Fruit fly (Drosophila melanogaster): ENCODE measurements around the gene bond.

Gene bond

dm6 chr3R:22589311-22589710, 38.8 kb downstream of the bond start (continued):
- TF ChIP-seq CG4404 (GFP tag; IDR thresholded peaks at IDR 0.05) (no peak), Atf-2 (GFP tag; optimal IDR thresholded peaks at IDR 0.05) (no peak), CG6254 (GFP tag; optimal IDR thresholded peaks at IDR 0.05) (peak; percentile 38), CG8290 (GFP tag; optimal IDR thresholded peaks at IDR 0.05) (no peak), CG8290 (tag; optimal IDR thresholded peaks at IDR 0.05) (peak in 1 of 2 experiments; percentile 63), Ets65A (GFP tag) (no peak), Scr (GFP tag; IDR thresholded peaks at IDR 0.05; ENCODE audit: partially characterized antibody) (no peak), Dad (GFP tag; optimal IDR thresholded peaks at IDR 0.05) (no peak), MESR4 (GFP tag; optimal IDR thresholded peaks at IDR 0.05) (no peak), Fer3 (tag; optimal IDR thresholded peaks at IDR 0.05) (peak; percentile 32), gsb-n (tag; optimal IDR thresholded peaks at IDR 0.05) (peak; percentile 69), Lpt (GFP tag; optimal IDR thresholded peaks at IDR 0.05) (no peak), Dll (GFP tag; IDR thresholded peaks at IDR 0.05; ENCODE audit: partially characterized antibody) (no peak), eyg (GFP tag; optimal IDR thresholded peaks at IDR 0.05) (no peak), CG10147 (GFP tag; optimal IDR thresholded peaks at IDR 0.05) (peak; percentile 12), CG11560 (tag; IDR thresholded peaks at IDR 0.05) (no peak), CG12104 (GFP tag; optimal IDR thresholded peaks at IDR 0.05) (peak; percentile 41), CG9797 (GFP tag; optimal IDR thresholded peaks at IDR 0.05) (no peak), caup (GFP tag; optimal IDR thresholded peaks at IDR 0.05; ENCODE audit: severe bottlenecking) (peak; percentile 32), CG7786 (GFP tag; optimal IDR thresholded peaks at IDR 0.05) (no peak), CG8359 (GFP tag; optimal IDR thresholded peaks at IDR 0.05; ENCODE audit: borderline replicate concordance) (peak; percentile 62), odd (GFP tag; optimal IDR thresholded peaks at IDR 0.05) (peak; percentile 13), CG17186 (GFP tag; optimal IDR thresholded peaks at IDR 0.05) (no peak), CG4328 (GFP tag; optimal IDR thresholded peaks at IDR 0.05) (no peak), vvl (GFP tag; IDR thresholded peaks at IDR 0.05) (peak; percentile 30; the same call in 1 of the 2 replicates), CG10274 (GFP tag; optimal IDR thresholded peaks at IDR 0.05) (no peak), HLHmδ (GFP tag; optimal IDR thresholded peaks at IDR 0.05) (no peak), HLH54F (GFP tag; optimal IDR thresholded peaks at IDR 0.05) (no peak), CG18011 (GFP tag; optimal IDR thresholded peaks at IDR 0.05) (no peak), CG13424 (tag; optimal IDR thresholded peaks at IDR 0.05) (peak; percentile 28), CG11398 (GFP tag; optimal IDR thresholded peaks at IDR 0.05) (no peak), aop (GFP tag; IDR thresholded peaks at IDR 0.05) (no peak), CG7928 (GFP tag; optimal IDR thresholded peaks at IDR 0.05) (no peak), crp (GFP tag; optimal IDR thresholded peaks at IDR 0.05) (no peak), z (GFP tag; IDR thresholded peaks at IDR 0.05) (no peak), CG5245 (GFP tag; optimal IDR thresholded peaks at IDR 0.05) (no peak), Usf (GFP tag; optimal IDR thresholded peaks at IDR 0.05) (no peak), unpg (GFP tag; optimal IDR thresholded peaks at IDR 0.05) (peak; percentile 58), Hr39 (optimal IDR thresholded peaks at IDR 0.05) (no peak), CG13775 (GFP tag; optimal IDR thresholded peaks at IDR 0.05) (no peak), fd3F (GFP tag; optimal IDR thresholded peaks at IDR 0.05) (no peak), CG31441 (GFP tag; IDR thresholded peaks at IDR 0.05) (peak; percentile 42), cad (GFP tag; optimal IDR thresholded peaks at IDR 0.05) (no peak), hth (optimal IDR thresholded peaks at IDR 0.05) (no peak), CG1647 (GFP tag; optimal IDR thresholded peaks at IDR 0.05) (no peak), klu (GFP tag; IDR thresholded peaks at IDR 0.05) (no peak), CG17912 (GFP tag; optimal IDR thresholded peaks at IDR 0.05) (no peak), slou (GFP tag; optimal IDR thresholded peaks at IDR 0.05) (no peak), Dek (tag; optimal IDR thresholded peaks at IDR 0.05) (no peak), Myb (GFP tag; optimal IDR thresholded peaks at IDR 0.05) (no peak), trem (tag; optimal IDR thresholded peaks at IDR 0.05) (no peak), MBD-R2 (GFP tag; IDR thresholded peaks at IDR 0.05) (no peak), chm (GFP tag; IDR thresholded peaks at IDR 0.05) (no peak)

Data from whole organism, embryonic.